Worm (Caenorhabditis elegans) whole organism, L2 larva: ENCODE results near the gene F29C12.6.

Source experiments
- C34F6.9 ChIP-seq: fragments of 150-350 bp; optimal IDR thresholded peaks from 2 replicates; lab custom pipeline; 2014; ENCODE audit warnings: missing biosample characterization, missing genetic modification characterization
- F13H6.1 ChIP-seq: sonication (generic microtip); optimal IDR thresholded peaks from 2 replicates; lab custom pipeline; 2016; ENCODE audit warnings: missing genetic modification characterization, missing compliant biosample characterization
- R02D3.7 ChIP-seq: fragments of 150-350 bp; optimal IDR thresholded peaks from 2 replicates; lab custom pipeline; 2014; ENCODE audit warnings: missing biosample characterization, missing genetic modification characterization
- Y55F3AM.14 ChIP-seq: fragments of 200-800 bp; sonication (Bioruptor generic); optimal IDR thresholded peaks from 2 replicates; lab custom pipeline; 2018; ENCODE audit warnings: mild to moderate bottlenecking, missing genetic modification characterization, missing compliant biosample characterization
- ZK546.5 ChIP-seq: sonication (generic microtip); optimal IDR thresholded peaks from 2 replicates; lab custom pipeline; 2017; ENCODE audit warnings: missing biosample characterization, missing genetic modification characterization
- ama-1 ChIP-seq: fragments of 150-350 bp; optimal IDR thresholded peaks from 2 replicates; lab custom pipeline; 2018; ENCODE audit warnings: inconsistent platforms
- blmp-1 ChIP-seq: sonication (generic microtip); optimal IDR thresholded peaks from 2 replicates; lab custom pipeline; 2017; ENCODE audit warnings: missing genetic modification characterization, mild to moderate bottlenecking, missing compliant biosample characterization, antibody characterized with exemption, moderate library complexity; ENCODE audit not compliant: insufficient read depth
- ceh-16 ChIP-seq: fragments of 150-350 bp; optimal IDR thresholded peaks from 2 replicates; lab custom pipeline; 2014; ENCODE audit warnings: missing biosample characterization, missing genetic modification characterization
- crh-2 ChIP-seq: sonication (generic microtip); optimal IDR thresholded peaks from 2 replicates; lab custom pipeline; 2017; ENCODE audit warnings: missing biosample characterization, missing genetic modification characterization
- egl-27 ChIP-seq: sonication (generic microtip); optimal IDR thresholded peaks from 3 replicates; lab custom pipeline; 2017; ENCODE audit warnings: missing biosample characterization, missing genetic modification reagents, missing genetic modification characterization
- elt-1 ChIP-seq: fragments of 150-350 bp; optimal IDR thresholded peaks from 2 replicates; lab custom pipeline; 2014; ENCODE audit warnings: missing biosample characterization, missing genetic modification characterization
- elt-3 ChIP-seq: sonication (generic microtip); optimal IDR thresholded peaks from 2 replicates; lab custom pipeline; 2017; ENCODE audit warnings: missing biosample characterization, missing genetic modification characterization
- fos-1 ChIP-seq: fragments of 150-350 bp; optimal IDR thresholded peaks from 2 replicates; lab custom pipeline; 2014; ENCODE audit warnings: missing biosample characterization, missing genetic modification characterization
- lin-11 ChIP-seq: fragments of 150-350 bp; sonication (generic microtip); optimal IDR thresholded peaks from 2 replicates; lab custom pipeline; 2014; ENCODE audit warnings: missing biosample characterization, missing genetic modification characterization, inconsistent platforms, mixed read lengths
- lin-13 ChIP-seq: fragments of 150-350 bp; optimal IDR thresholded peaks from 2 replicates; lab custom pipeline; 2014; ENCODE audit warnings: missing biosample characterization, missing genetic modification reagents, missing genetic modification characterization
- mab-5 ChIP-seq: fragments of 150-350 bp; optimal IDR thresholded peaks from 2 replicates; lab custom pipeline; 2014; ENCODE audit warnings: missing biosample characterization, missing genetic modification characterization
- nhr-10 ChIP-seq: sonication (generic microtip); optimal IDR thresholded peaks from 2 replicates; lab custom pipeline; 2017; ENCODE audit warnings: missing biosample characterization, missing genetic modification characterization
- nhr-11 ChIP-seq: fragments of 150-350 bp; optimal IDR thresholded peaks from 2 replicates; lab custom pipeline; 2014; ENCODE audit warnings: missing biosample characterization, missing genetic modification characterization
- nhr-12 ChIP-seq: fragments of 150-350 bp; optimal IDR thresholded peaks from 2 replicates; lab custom pipeline; 2014; ENCODE audit warnings: missing biosample characterization, missing genetic modification characterization
- nhr-129 ChIP-seq: fragments of 150-350 bp; optimal IDR thresholded peaks from 2 replicates; lab custom pipeline; 2014; ENCODE audit warnings: missing biosample characterization, missing genetic modification characterization
- nhr-21 ChIP-seq: fragments of 150-350 bp; optimal IDR thresholded peaks from 2 replicates; lab custom pipeline; 2014; ENCODE audit warnings: missing biosample characterization, missing genetic modification characterization
- nhr-237 ChIP-seq: fragments of 150-350 bp; optimal IDR thresholded peaks from 2 replicates; lab custom pipeline; 2014; ENCODE audit warnings: missing biosample characterization, missing genetic modification characterization
- nhr-25 ChIP-seq: fragments of 150-350 bp; sonication (generic microtip); optimal IDR thresholded peaks from 3 replicates; lab custom pipeline; 2014; ENCODE audit warnings: missing biosample characterization, missing genetic modification characterization
- nhr-6 ChIP-seq: fragments of 150-350 bp; optimal IDR thresholded peaks from 2 replicates; lab custom pipeline; 2014; ENCODE audit warnings: missing biosample characterization, missing genetic modification characterization
- nhr-77 ChIP-seq: fragments of 150-350 bp; optimal IDR thresholded peaks from 2 replicates; lab custom pipeline; 2014; ENCODE audit warnings: missing biosample characterization, missing genetic modification characterization
- peb-1 ChIP-seq: fragments of 150-350 bp; optimal IDR thresholded peaks from 2 replicates; lab custom pipeline; 2014; ENCODE audit warnings: missing biosample characterization, missing genetic modification characterization
- sem-4 ChIP-seq: fragments of 150-350 bp; optimal IDR thresholded peaks from 2 replicates; lab custom pipeline; 2014; ENCODE audit warnings: missing biosample characterization, missing genetic modification reagents, missing genetic modification characterization
- skn-1 ChIP-seq: sonication (generic microtip); optimal IDR thresholded peaks from 2 replicates; lab custom pipeline; 2017; ENCODE audit warnings: missing biosample characterization, missing genetic modification characterization
- sma-9 ChIP-seq, 2 experiments: fragments of 150-350 bp in 1 of 2; sonication (generic microtip) in 1 of 2; optimal IDR thresholded peaks; 2 replicates each; lab custom pipeline; 2014 to 2016; ENCODE audit warnings: missing genetic modification characterization in 2 of 2, mild to moderate bottlenecking in 1 of 2, missing biosample characterization in 1 of 2, missing compliant biosample characterization in 1 of 2, missing genetic modification reagents in 1 of 2, moderate library complexity in 1 of 2
- snpc-4 ChIP-seq: fragments of 150-350 bp; optimal IDR thresholded peaks from 2 replicates; lab custom pipeline; 2014; ENCODE audit warnings: missing biosample characterization, missing genetic modification characterization
- unc-39 ChIP-seq: fragments of 150-350 bp; optimal IDR thresholded peaks from 2 replicates; lab custom pipeline; 2014; ENCODE audit warnings: missing biosample characterization, missing genetic modification characterization
- unc-55 ChIP-seq: fragments of 150-350 bp; sonication (generic microtip); optimal IDR thresholded peaks from 3 replicates; lab custom pipeline; 2014; ENCODE audit warnings: missing biosample characterization, missing genetic modification reagents, missing genetic modification characterization
- unc-62 ChIP-seq: fragments of 150-350 bp; optimal IDR thresholded peaks from 2 replicates; lab custom pipeline; 2014; ENCODE audit warnings: missing biosample characterization, missing genetic modification reagents, missing genetic modification characterization
- zag-1 ChIP-seq: fragments of 150-350 bp; optimal IDR thresholded peaks from 2 replicates; lab custom pipeline; 2014; ENCODE audit warnings: missing biosample characterization, missing genetic modification characterization
- ztf-1 ChIP-seq: fragments of 200-800 bp; sonication (Bioruptor generic); conservative IDR thresholded peaks from 2 replicates; pipeline ENCODE4 v1.3.6; 2022; ENCODE audit warnings: missing genetic modification characterization, missing compliant biosample characterization
- ztf-11 ChIP-seq: sonication (generic microtip); optimal IDR thresholded peaks from 2 replicates; lab custom pipeline; 2017; ENCODE audit warnings: missing biosample characterization, missing genetic modification characterization
- ztf-4 ChIP-seq: fragments of 150-350 bp; optimal IDR thresholded peaks from 2 replicates; lab custom pipeline; 2014; ENCODE audit warnings: missing biosample characterization, missing genetic modification characterization

Gene F29C12.6

DNA sequence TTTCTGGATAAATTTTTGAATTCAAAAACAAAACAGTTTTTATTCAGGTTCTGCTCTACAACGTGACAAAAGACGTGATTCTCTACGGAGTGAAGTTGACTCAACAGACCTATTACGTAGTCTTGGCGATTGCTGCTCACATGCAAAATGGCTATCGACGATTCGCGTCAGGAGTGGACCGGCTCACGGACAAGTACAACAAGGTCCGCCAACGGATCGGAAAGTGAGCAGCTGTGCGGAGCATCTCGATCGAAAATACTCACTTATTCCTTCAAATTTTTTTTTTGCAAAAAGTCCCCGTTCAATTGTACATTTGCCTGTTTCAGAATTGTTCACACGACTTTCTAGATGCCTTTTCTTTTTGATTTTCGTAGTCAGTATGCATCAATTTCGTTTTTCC lies 30.2 kb downstream of the F29C12.6 start:
- no peak for TF ChIP-seq snpc-4 (tag; lab: Kevin White, UChicago)
- TF ChIP-seq F13H6.1: no peak
- TF ChIP-seq nhr-237 (tag; lab: Kevin White, UChicago): no peak
- no peak for TF ChIP-seq nhr-77 (tag; lab: Kevin White, UChicago)
- no peak for TF ChIP-seq elt-3 (tag; lab: Kevin White, UChicago)

DNA sequence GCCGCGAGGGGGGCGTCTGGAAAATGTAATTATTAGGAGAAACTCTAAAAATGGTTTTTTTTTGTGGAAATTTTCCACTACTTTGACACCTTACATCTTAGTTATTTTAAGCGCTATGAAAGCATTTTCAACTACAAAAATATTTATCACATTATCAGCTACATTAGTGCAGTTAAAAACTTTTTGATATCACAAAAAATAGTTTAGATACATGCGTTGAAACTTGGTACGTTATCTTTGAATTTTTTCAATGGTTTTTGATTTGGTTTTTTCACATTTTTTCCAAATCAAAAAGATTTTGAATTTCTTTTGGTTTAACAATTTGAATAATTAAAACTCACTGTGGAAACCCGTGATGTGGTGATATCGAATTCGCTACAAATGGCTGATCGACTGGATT lies 33.3 kb downstream of the F29C12.6 start:
- TF ChIP-seq sma-9 (GFP tag; optimal IDR thresholded peaks at IDR 0.05; lab: Kevin White, UChicago) (no peak), sma-9 (tag; optimal IDR thresholded peaks at IDR 0.05; lab: Kevin White, UChicago) (no peak), C34F6.9 (tag; lab: Kevin White, UChicago) (no peak), egl-27 (tag; lab: Kevin White, UChicago) (no peak), ceh-16 (tag; lab: Kevin White, UChicago) (no peak), lin-13 (GFP tag; lab: Kevin White, UChicago) (no peak), nhr-10 (no peak), unc-39 (no peak), nhr-77 (tag; lab: Kevin White, UChicago) (no peak), zag-1 (tag; lab: Kevin White, UChicago) (no peak)

DNA sequence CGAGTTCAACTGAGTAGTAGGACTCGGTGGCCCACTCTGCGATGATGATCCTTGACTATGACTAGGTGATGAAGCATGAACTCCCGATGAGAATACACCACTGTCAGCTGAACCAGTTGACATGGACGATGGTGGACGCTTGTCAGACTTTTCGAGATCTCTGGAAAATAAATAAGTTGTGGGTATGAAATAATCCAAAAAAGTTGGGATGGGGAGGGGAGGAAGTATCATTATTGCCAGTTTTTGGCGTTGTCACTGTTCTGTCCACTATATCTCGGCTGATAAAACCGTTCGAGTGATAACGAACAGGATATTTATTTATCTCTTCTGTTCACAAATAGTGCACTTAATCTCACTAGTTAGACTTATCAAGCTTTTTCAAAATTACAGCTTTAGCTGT lies 34.4 kb downstream of the F29C12.6 start:
- TF ChIP-seq C34F6.9 (tag; lab: Kevin White, UChicago) (no peak), nhr-12 (no peak), peb-1 (tag; lab: Kevin White, UChicago) (no peak), ztf-4 (tag; lab: Kevin White, UChicago) (no peak), nhr-25 (no peak), ztf-11 (tag; lab: Kevin White, UChicago) (no peak), nhr-77 (tag; lab: Kevin White, UChicago) (no peak), elt-1 (no peak), lin-11 (no peak), nhr-21 (tag; lab: Kevin White, UChicago) (no peak), ceh-16 (tag; lab: Kevin White, UChicago) (no peak), nhr-11 (no peak), ama-1 (lab: Kevin White, UChicago) (no peak), crh-2 (tag; lab: Kevin White, UChicago) (no peak), unc-39 (no peak), sem-4 (tag; lab: Kevin White, UChicago) (no peak), nhr-6 (no peak), mab-5 (no peak), ZK546.5 (tag; lab: Kevin White, UChicago) (no peak)

DNA sequence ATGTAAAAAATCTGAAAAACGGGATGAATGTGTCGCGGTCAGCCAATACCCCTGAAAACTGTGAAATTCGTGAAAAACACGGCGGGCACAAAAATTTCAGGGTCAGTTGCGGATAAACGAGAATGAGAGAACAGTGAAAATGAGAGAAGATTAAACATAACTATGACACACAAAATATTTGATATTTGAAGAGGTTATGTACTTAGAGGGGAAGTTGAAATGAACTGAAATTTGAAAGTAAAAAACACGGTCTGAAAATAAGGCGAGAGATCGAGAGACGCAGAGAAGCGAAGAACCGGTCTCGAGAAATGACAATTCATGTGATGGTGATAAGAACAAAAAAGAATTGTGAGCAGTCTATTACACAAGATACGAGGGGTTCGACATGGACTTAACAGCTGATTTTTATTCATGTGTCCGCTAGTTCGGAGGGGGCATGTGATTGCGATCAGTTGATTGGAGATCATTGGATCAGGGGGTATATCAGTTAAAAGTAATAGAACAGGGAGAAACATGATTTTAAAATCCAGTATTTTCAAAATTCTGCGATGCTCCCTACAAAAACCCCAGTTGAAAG lies 36.1 kb downstream of the F29C12.6 start, which contains the start of gene moe-3:
moe-3 (minus strand) TSS at position 51 of the 577 bp plus-strand sequence.
- TF ChIP-seq fos-1 (tag; lab: Kevin White, UChicago) (peak; percentile 48), unc-39 (no peak), unc-55 (no peak), unc-62 (GFP tag; lab: Kevin White, UChicago) (no peak), lin-13 (GFP tag; lab: Kevin White, UChicago) (no peak), nhr-11 (no peak), F13H6.1 (no peak), Y55F3AM.14 (GFP tag; lab: Kevin White, UChicago) (no peak), R02D3.7 (tag; lab: Kevin White, UChicago) (no peak), sma-9 (GFP tag; optimal IDR thresholded peaks at IDR 0.05; lab: Kevin White, UChicago) (peak; percentile 61), sma-9 (tag; optimal IDR thresholded peaks at IDR 0.05; lab: Kevin White, UChicago) (no peak), C34F6.9 (tag; lab: Kevin White, UChicago) (no peak), lin-11 (no peak), nhr-129 (tag; lab: Kevin White, UChicago) (peak; percentile 34), ztf-4 (tag; lab: Kevin White, UChicago) (no peak), skn-1 (tag; lab: Kevin White, UChicago) (peak; percentile 10)

DNA sequence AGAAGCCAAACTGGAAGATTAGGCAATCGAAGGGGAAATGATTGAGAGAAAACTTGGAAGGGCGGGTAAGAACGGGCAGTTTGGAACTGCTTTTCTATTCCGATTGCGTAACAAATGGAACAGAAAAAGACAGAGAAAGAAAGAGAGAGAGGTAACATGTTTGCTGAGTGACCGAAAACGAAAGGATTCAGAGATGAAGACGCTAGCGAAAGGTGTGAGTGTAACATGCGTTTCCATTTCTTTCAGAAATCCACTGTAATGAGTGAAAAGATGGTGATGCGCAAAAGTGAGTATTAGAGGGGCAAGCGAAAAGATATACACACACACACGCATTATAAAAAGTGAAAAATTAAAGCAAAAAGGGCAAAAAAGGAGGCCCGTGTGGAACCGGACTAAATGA lies 37.8 kb downstream of the F29C12.6 start:
- no peak for TF ChIP-seq ztf-1 (GFP tag; lab: Robert Waterston, UW)
- peak; percentile 93 for TF ChIP-seq blmp-1 (tag; lab: Kevin White, UChicago)
- TF ChIP-seq nhr-25: peak; percentile 42
- TF ChIP-seq, all 48 proteins: peak for 2
